Fruit fly (Drosophila melanogaster) whole organism: Measurements from ENCODE around the gene CG9673.

Experiments used
- CG8478 ChIP-seq: fragments of >200 bp; optimal IDR thresholded peaks from 2 replicates; lab custom pipeline; 2018; ENCODE audit warnings: inconsistent platforms
- psq ChIP-seq: fragments of >200 bp; optimal IDR thresholded peaks from 2 replicates; lab custom pipeline; 2017

- TF ChIP-seq CG8478 (lab: Kevin White, UChicago) (no peak), psq (no peak)
These were observed 49.4 kb upstream of the CG9673 start for dm6 chrX:16753066-16753465.
